Fruit fly (Drosophila melanogaster) whole organism, prepupa: Measurements from ENCODE around the gene CG9760.

Experiments
- Blimp-1 ChIP-seq: fragments of 200-800 bp; sonication (Bioruptor generic); optimal IDR thresholded peaks from 3 replicates; lab custom pipeline; 2017; ENCODE audit warnings: missing biosample characterization, missing genetic modification characterization, mild to moderate bottlenecking, moderate library complexity, missing genetic modification reagents
- CG10631 ChIP-seq: fragments of 200-800 bp; sonication (Bioruptor generic); optimal IDR thresholded peaks from 2 replicates; lab custom pipeline; 2016; ENCODE audit warnings: missing biosample characterization, missing genetic modification characterization
- CG11762 ChIP-seq: fragments of 200-800 bp; sonication (Bioruptor generic); optimal IDR thresholded peaks from 3 replicates; lab custom pipeline; 2016; ENCODE audit warnings: missing biosample characterization, missing genetic modification characterization; ENCODE audit not compliant: insufficient read depth
- CG11902 ChIP-seq: fragments of 200-800 bp; sonication (Bioruptor generic); optimal IDR thresholded peaks from 3 replicates; lab custom pipeline; 2016; ENCODE audit warnings: missing biosample characterization, missing genetic modification characterization
- CG15336 ChIP-seq: fragments of 200-800 bp; sonication (Bioruptor generic); IDR thresholded peaks from 2 replicates; pipeline ENCODE4 v1.3.6; 2022; ENCODE audit warnings: missing biosample characterization, missing genetic modification characterization
- CG1621 ChIP-seq: fragments of 200-800 bp; sonication (Bioruptor generic); optimal IDR thresholded peaks from 3 replicates; lab custom pipeline; 2018; ENCODE audit warnings: missing biosample characterization, mild to moderate bottlenecking, missing genetic modification characterization
- CG16779 ChIP-seq: fragments of 200-800 bp; sonication (Bioruptor generic); optimal IDR thresholded peaks from 3 replicates; lab custom pipeline; 2017; ENCODE audit warnings: missing biosample characterization, mild to moderate bottlenecking, missing genetic modification characterization
- CG31627 ChIP-seq: fragments of 200-800 bp; sonication (Bioruptor generic); optimal IDR thresholded peaks from 3 replicates; lab custom pipeline; 2016; ENCODE audit warnings: missing biosample characterization, missing genetic modification characterization
- CG32006 ChIP-seq: fragments of 200-800 bp; sonication (Bioruptor generic); optimal IDR thresholded peaks from 3 replicates; lab custom pipeline; 2017; ENCODE audit warnings: missing biosample characterization, mild to moderate bottlenecking, missing genetic modification characterization
- CG34406 ChIP-seq: fragments of 200-800 bp; sonication (Bioruptor generic); optimal IDR thresholded peaks from 3 replicates; lab custom pipeline; 2016; ENCODE audit warnings: missing biosample characterization, missing genetic modification characterization
- CG6163 ChIP-seq: fragments of 200-800 bp; sonication (Bioruptor generic); IDR thresholded peaks from 3 replicates; pipeline ENCODE4 v1.3.6; 2022; ENCODE audit warnings: missing biosample characterization, missing genetic modification characterization
- CG6276 ChIP-seq: fragments of 200-800 bp; sonication (Bioruptor generic); optimal IDR thresholded peaks from 2 replicates; lab custom pipeline; 2017; ENCODE audit warnings: missing biosample characterization, mild to moderate bottlenecking, missing genetic modification characterization
- CG6792 ChIP-seq: fragments of 200-800 bp; sonication (Bioruptor generic); optimal IDR thresholded peaks from 3 replicates; lab custom pipeline; 2016; ENCODE audit warnings: missing biosample characterization, missing genetic modification characterization
- CG6808 ChIP-seq: fragments of 200-800 bp; sonication (Bioruptor generic); optimal IDR thresholded peaks from 3 replicates; lab custom pipeline; 2017; ENCODE audit warnings: missing biosample characterization, missing genetic modification characterization, mild to moderate bottlenecking, moderate library complexity, missing genetic modification reagents
- CG6854 ChIP-seq: fragments of 200-800 bp; sonication (Bioruptor generic); optimal IDR thresholded peaks from 2 replicates; lab custom pipeline; 2017; ENCODE audit warnings: missing biosample characterization, mild to moderate bottlenecking, missing genetic modification characterization
- CG7368 ChIP-seq: fragments of 200-800 bp; sonication (Bioruptor generic); optimal IDR thresholded peaks from 3 replicates; lab custom pipeline; 2016; ENCODE audit warnings: missing biosample characterization, missing genetic modification characterization
- CG8119 ChIP-seq: fragments of 200-800 bp; sonication (Bioruptor generic); IDR thresholded peaks from 3 replicates; pipeline ENCODE4 v1.3.6; 2022; ENCODE audit warnings: missing biosample characterization, missing genetic modification characterization
- CG8319 ChIP-seq: fragments of 200-800 bp; sonication (Bioruptor generic); optimal IDR thresholded peaks from 3 replicates; lab custom pipeline; 2016; ENCODE audit warnings: missing biosample characterization, missing genetic modification characterization
- CG8632 ChIP-seq: fragments of 200-800 bp; sonication (Bioruptor generic); optimal IDR thresholded peaks from 3 replicates; lab custom pipeline; 2016; ENCODE audit warnings: missing biosample characterization, missing genetic modification characterization
- CG9139 ChIP-seq: fragments of 200-800 bp; sonication (Bioruptor generic); optimal IDR thresholded peaks from 3 replicates; lab custom pipeline; 2017; ENCODE audit warnings: missing biosample characterization, mild to moderate bottlenecking, missing genetic modification characterization
- Eip75B ChIP-seq: fragments of 200-800 bp; sonication (Bioruptor generic); optimal IDR thresholded peaks from 3 replicates; lab custom pipeline; 2016; ENCODE audit warnings: missing biosample characterization, missing genetic modification characterization
- Eip93F ChIP-seq: fragments of 200-800 bp; sonication (Bioruptor generic); optimal IDR thresholded peaks from 2 replicates; lab custom pipeline; 2016; ENCODE audit warnings: missing biosample characterization, mild to moderate bottlenecking, missing genetic modification characterization
- Ets96B ChIP-seq: fragments of 200-800 bp; optimal IDR thresholded peaks from 2 replicates; lab custom pipeline; 2019; ENCODE audit warnings: missing biosample characterization, mild to moderate bottlenecking, missing genetic modification characterization, moderate library complexity
- Gug ChIP-seq: fragments of 200-800 bp; sonication (Bioruptor generic); IDR thresholded peaks from 2 replicates; pipeline ENCODE4 v1.3.6; 2022; ENCODE audit warnings: missing biosample characterization, missing genetic modification characterization
- Hr38 ChIP-seq: sonication (Bioruptor generic); optimal IDR thresholded peaks from 2 replicates; lab custom pipeline; 2016; ENCODE audit warnings: missing biosample characterization, missing genetic modification characterization
- Hr4 ChIP-seq: fragments of 200-800 bp; sonication (Bioruptor generic); optimal IDR thresholded peaks from 3 replicates; lab custom pipeline; 2016; ENCODE audit warnings: missing biosample characterization, missing genetic modification characterization
- Lpt ChIP-seq: fragments of 200-800 bp; sonication (Bioruptor generic); optimal IDR thresholded peaks from 3 replicates; lab custom pipeline; 2016; ENCODE audit warnings: missing biosample characterization, missing genetic modification characterization
- Met ChIP-seq: fragments of 200-800 bp; sonication (Bioruptor generic); optimal IDR thresholded peaks from 3 replicates; lab custom pipeline; 2016; ENCODE audit warnings: missing biosample characterization, missing genetic modification characterization
- Smox ChIP-seq: fragments of 200-800 bp; sonication (Bioruptor generic); optimal IDR thresholded peaks from 3 replicates; lab custom pipeline; 2016; ENCODE audit warnings: missing biosample characterization, missing genetic modification characterization
- Sox14 ChIP-seq: fragments of 200-800 bp; sonication (Bioruptor generic); optimal IDR thresholded peaks from 3 replicates; lab custom pipeline; 2016; ENCODE audit warnings: missing biosample characterization, missing genetic modification characterization
- Sox15 ChIP-seq: fragments of 200-800 bp; sonication (Bioruptor generic); optimal IDR thresholded peaks from 3 replicates; lab custom pipeline; 2016; ENCODE audit warnings: missing biosample characterization, missing genetic modification characterization
- achi ChIP-seq: fragments of 200-800 bp; sonication (Bioruptor generic); optimal IDR thresholded peaks from 3 replicates; lab custom pipeline; 2016; ENCODE audit warnings: missing biosample characterization, missing genetic modification characterization
- acj6 ChIP-seq: fragments of 200-800 bp; sonication (Bioruptor generic); optimal IDR thresholded peaks from 3 replicates; lab custom pipeline; 2016; ENCODE audit warnings: missing biosample characterization, missing genetic modification characterization
- cyc ChIP-seq: fragments of 200-800 bp; sonication (Bioruptor generic); optimal IDR thresholded peaks from 3 replicates; lab custom pipeline; 2016; ENCODE audit warnings: missing biosample characterization, missing genetic modification characterization
- dac ChIP-seq: fragments of 200-800 bp; sonication (Bioruptor generic); optimal IDR thresholded peaks from 2 replicates; lab custom pipeline; 2017; ENCODE audit warnings: missing biosample characterization, mild to moderate bottlenecking, missing genetic modification characterization
- dsx ChIP-seq: fragments of 200-800 bp; optimal IDR thresholded peaks from 3 replicates; lab custom pipeline; 2019; ENCODE audit warnings: missing biosample characterization, mild to moderate bottlenecking, missing genetic modification characterization, moderate library complexity; ENCODE audit not compliant: poor library complexity, severe bottlenecking
- eg ChIP-seq: fragments of 200-800 bp; sonication (Bioruptor generic); IDR thresholded peaks from 3 replicates; pipeline ENCODE4 v1.3.6; 2022; ENCODE audit warnings: missing biosample characterization, missing genetic modification characterization
- fd59A ChIP-seq: fragments of 200-800 bp; sonication (Bioruptor generic); optimal IDR thresholded peaks from 2 replicates; lab custom pipeline; 2017; ENCODE audit warnings: missing biosample characterization, mild to moderate bottlenecking, missing genetic modification characterization, missing genetic modification reagents
- fd85E ChIP-seq: fragments of 200-800 bp; sonication (Bioruptor generic); optimal IDR thresholded peaks from 3 replicates; lab custom pipeline; 2016; ENCODE audit warnings: missing biosample characterization, missing genetic modification characterization
- fkh ChIP-seq: fragments of 200-800 bp; sonication (Bioruptor generic); optimal IDR thresholded peaks from 3 replicates; lab custom pipeline; 2017; ENCODE audit warnings: missing biosample characterization, mild to moderate bottlenecking, missing genetic modification characterization, moderate library complexity
- lz ChIP-seq: fragments of 200-800 bp; sonication (Bioruptor generic); optimal IDR thresholded peaks from 3 replicates; lab custom pipeline; 2016; ENCODE audit warnings: missing biosample characterization, missing genetic modification characterization
- pdm3 ChIP-seq: fragments of 200-800 bp; sonication (Bioruptor generic); optimal IDR thresholded peaks from 3 replicates; lab custom pipeline; 2016; ENCODE audit warnings: missing biosample characterization, missing genetic modification characterization
- salr ChIP-seq, 2 experiments: fragments of 200-800 bp; sonication (Bioruptor generic); optimal IDR thresholded peaks; 3 replicates each; lab custom pipeline; 2016 to 2018; ENCODE audit warnings: missing biosample characterization in 2 of 2, missing genetic modification characterization in 2 of 2, mild to moderate bottlenecking in 1 of 2
- spab ChIP-seq: fragments of 200-800 bp; sonication (Bioruptor generic); optimal IDR thresholded peaks from 2 replicates; lab custom pipeline; 2017; ENCODE audit warnings: missing biosample characterization, mild to moderate bottlenecking, missing genetic modification characterization, missing genetic modification reagents
- ss ChIP-seq, 2 experiments: fragments of 200-800 bp; sonication (Bioruptor generic); optimal IDR thresholded peaks; 2 replicates in 1 of 2; 3 replicates in 1 of 2; lab custom pipeline; 2017 to 2018; ENCODE audit warnings: mild to moderate bottlenecking in 2 of 2, missing biosample characterization in 2 of 2, missing genetic modification characterization in 2 of 2, moderate library complexity in 1 of 2
- svp ChIP-seq: fragments of 200-800 bp; sonication (Bioruptor generic); peaks from one replicate; lab custom pipeline; 2016; ENCODE audit warnings: missing biosample characterization, missing genetic modification characterization
- topi ChIP-seq: fragments of 200-800 bp; sonication (Bioruptor generic); optimal IDR thresholded peaks from 3 replicates; lab custom pipeline; 2016; ENCODE audit warnings: missing biosample characterization, missing genetic modification characterization
- vri ChIP-seq: fragments of 200-800 bp; sonication (Bioruptor generic); optimal IDR thresholded peaks from 3 replicates; lab custom pipeline; 2016; ENCODE audit warnings: missing biosample characterization, mild to moderate bottlenecking, missing genetic modification characterization

The CG9760 gene

DNA sequence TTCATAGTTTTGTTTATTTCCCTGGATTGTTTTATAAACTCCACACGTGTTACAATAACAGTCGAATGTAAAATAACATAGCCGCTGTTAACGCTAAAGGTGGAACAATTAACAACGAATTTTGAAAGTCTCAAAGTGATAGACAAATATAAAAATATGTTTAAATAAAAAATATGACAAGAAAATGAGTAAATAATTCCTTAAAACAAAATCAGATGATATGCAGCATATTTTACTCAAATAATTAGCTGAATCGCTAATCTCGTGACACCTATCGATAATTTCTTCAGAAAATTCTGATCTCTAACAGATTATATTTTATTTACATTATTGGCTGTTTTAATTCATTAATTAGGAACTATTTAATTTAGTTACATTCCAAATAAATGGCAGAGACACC is 26.9 kb downstream of the CG9760 start, which contains the start of the genes CG5645 and Atg12 (continued):
- TF ChIP-seq Hr38: no peak
- no peak for TF ChIP-seq CG6808
- TF ChIP-seq topi (GFP tag; lab: Kevin White, UChicago): peak; percentile 76
- TF ChIP-seq CG10631: peak; percentile 71
- TF ChIP-seq CG7368: peak; percentile 42
- TF ChIP-seq fkh (GFP tag; lab: Kevin White, UChicago): peak; percentile 69
- TF ChIP-seq Lpt (GFP tag; lab: Kevin White, UChicago): peak; percentile 12
- TF ChIP-seq svp (GFP tag; lab: Kevin White, UChicago): peak; percentile 74
- no peak for TF ChIP-seq CG1621 (tag; lab: Kevin White, UChicago)
- TF ChIP-seq Met: peak; percentile 66
- TF ChIP-seq CG15336: peak; percentile 48
- TF ChIP-seq pdm3: peak; percentile 63
- TF ChIP-seq CG11902 (GFP tag; lab: Kevin White, UChicago): peak; percentile 30
- TF ChIP-seq CG6276 (GFP tag; lab: Kevin White, UChicago): no peak
- TF ChIP-seq dsx (GFP tag; lab: Kevin White, UChicago): peak; percentile 69
- peak; percentile 18 for TF ChIP-seq Eip93F

DNA sequence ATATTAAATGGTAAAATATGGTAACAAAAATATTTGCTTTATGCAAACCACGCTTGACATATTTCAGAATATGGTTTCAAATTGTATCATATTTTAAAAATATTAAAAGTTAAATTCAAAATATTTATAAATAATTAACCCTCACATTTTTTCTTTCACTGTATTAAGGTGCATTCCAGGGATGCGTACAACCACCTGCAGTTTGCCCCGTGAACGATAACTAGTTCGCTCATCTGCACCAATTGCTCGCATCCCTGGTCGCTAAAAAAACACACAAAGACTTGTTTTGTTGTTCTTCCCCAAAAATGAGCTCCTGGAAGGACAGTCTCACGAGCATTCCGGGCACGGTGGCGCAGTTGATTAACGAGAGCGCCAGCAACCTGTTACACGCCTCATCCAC is 31.6 kb downstream of the CG9760 start, which contains the start of gene DEF8:
Gene DEF8, plus strand, starts transcription at position 229 of the 400 bp plus-strand sequence.
- TF ChIP-seq Met (no peak), cyc (GFP tag; lab: Kevin White, UChicago) (peak; percentile 67), CG8632 (GFP tag; lab: Kevin White, UChicago) (peak; percentile 77), fkh (GFP tag; lab: Kevin White, UChicago) (no peak), Lpt (GFP tag; lab: Kevin White, UChicago) (peak; percentile 68), salr (GFP tag; optimal IDR thresholded peaks at IDR 0.05; lab: Kevin White, UChicago) (peak in 1 of 2 experiments; percentile 31), CG6163 (GFP tag; lab: Robert Waterston, UW) (peak; percentile 90), CG6808 (peak; percentile 62), lz (GFP tag; lab: Kevin White, UChicago) (peak; percentile 65), eg (GFP tag; lab: Robert Waterston, UW) (peak; percentile 93), Sox14 (peak; percentile 94), fd59A (peak; percentile 53), Sox15 (peak; percentile 9), Hr4 (GFP tag; lab: Kevin White, UChicago) (no peak), achi (GFP tag; lab: Kevin White, UChicago) (peak; percentile 77), CG7368 (peak; percentile 64), CG6854 (GFP tag; lab: Kevin White, UChicago) (peak; percentile 46), CG15336 (peak; percentile 92), CG16779 (tag; lab: Kevin White, UChicago) (peak; percentile 29), CG31627 (GFP tag; lab: Kevin White, UChicago) (peak; percentile 55), CG8319 (GFP tag; lab: Kevin White, UChicago) (peak; percentile 55), dac (GFP tag; lab: Kevin White, UChicago) (peak; percentile 21), Smox (GFP tag; lab: Kevin White, UChicago) (no peak), CG9139 (GFP tag; lab: Kevin White, UChicago) (peak; percentile 35), Blimp-1 (peak; percentile 18), CG6792 (GFP tag; lab: Kevin White, UChicago) (peak; percentile 59), CG11762 (GFP tag; lab: Kevin White, UChicago) (peak; percentile 66), acj6 (GFP tag; lab: Kevin White, UChicago) (peak; percentile 74), Gug (GFP tag; lab: Robert Waterston, UW) (peak; percentile 82), CG8119 (GFP tag; lab: Robert Waterston, UW) (peak; percentile 86), CG10631 (peak; percentile 65), vri (GFP tag; lab: Kevin White, UChicago) (no peak), pdm3 (no peak), CG32006 (GFP tag; lab: Kevin White, UChicago) (peak; percentile 79), CG11902 (GFP tag; lab: Kevin White, UChicago) (peak; percentile 49), Eip75B (GFP tag; lab: Kevin White, UChicago) (no peak), spab (GFP tag; lab: Kevin White, UChicago) (peak; percentile 63), Ets96B (tag; lab: Kevin White, UChicago) (peak; percentile 84), svp (GFP tag; lab: Kevin White, UChicago) (peak; percentile 84), topi (GFP tag; lab: Kevin White, UChicago) (peak; percentile 56), fd85E (GFP tag; lab: Kevin White, UChicago) (no peak), ss (GFP tag; optimal IDR thresholded peaks at IDR 0.05; lab: Kevin White, UChicago) (peak in 1 of 2 experiments; percentile 51), Eip93F (no peak), CG34406 (GFP tag; lab: Kevin White, UChicago) (peak; percentile 87)
